Fruit fly (Drosophila melanogaster) whole organism, pupa: ENCODE measurements around the gene Sytalpha.

Source experiments
- CG10348 ChIP-seq: fragments of 200-800 bp; sonication (Bioruptor generic); IDR thresholded peaks from 2 replicates; pipeline ENCODE4 v1.3.6; 2022; ENCODE audit warnings: missing biosample characterization, missing genetic modification characterization
- CG12605 ChIP-seq: fragments of 200-800 bp; sonication (Bioruptor generic); IDR thresholded peaks from 2 replicates; pipeline ENCODE4 v1.3.6; 2022; ENCODE audit warnings: missing biosample characterization, missing genetic modification characterization
- CG13204 ChIP-seq: fragments of 200-800 bp; sonication (Bioruptor generic); optimal IDR thresholded peaks from 2 replicates; lab custom pipeline; 2018; ENCODE audit warnings: missing biosample characterization, mild to moderate bottlenecking, missing genetic modification characterization, moderate library complexity
- CG14655 ChIP-seq: fragments of 200-800 bp; sonication (Bioruptor generic); optimal IDR thresholded peaks from 3 replicates; lab custom pipeline; 2017; ENCODE audit warnings: mild to moderate bottlenecking, missing biosample characterization, missing genetic modification reagents, missing genetic modification characterization
- CG15710 ChIP-seq: fragments of 200-800 bp; sonication (Bioruptor generic); optimal IDR thresholded peaks from 2 replicates; lab custom pipeline; 2018; ENCODE audit warnings: missing biosample characterization, mild to moderate bottlenecking, missing genetic modification characterization, moderate library complexity
- CG17806 ChIP-seq: fragments of 200-800 bp; sonication (Bioruptor generic); optimal IDR thresholded peaks from 2 replicates; lab custom pipeline; 2018; ENCODE audit warnings: missing biosample characterization, mild to moderate bottlenecking, missing genetic modification characterization, moderate library complexity
- CG32121 ChIP-seq: fragments of 200-800 bp; sonication (Bioruptor generic); IDR thresholded peaks from 2 replicates; pipeline ENCODE4 v1.3.6; 2022; ENCODE audit warnings: missing biosample characterization, missing genetic modification characterization
- CG34367 ChIP-seq: fragments of 200-800 bp; sonication (Bioruptor generic); optimal IDR thresholded peaks from 2 replicates; lab custom pipeline; 2018; ENCODE audit warnings: missing biosample characterization, mild to moderate bottlenecking, missing genetic modification characterization
- CG4496 ChIP-seq: fragments of 200-800 bp; sonication (Bioruptor generic); IDR thresholded peaks from 3 replicates; pipeline ENCODE4 v1.3.6; 2022; ENCODE audit warnings: missing biosample characterization, missing genetic modification characterization
- CG8159 ChIP-seq: fragments of 200-800 bp; sonication (Bioruptor generic); optimal IDR thresholded peaks from 3 replicates; lab custom pipeline; 2018; ENCODE audit warnings: missing biosample characterization, mild to moderate bottlenecking, missing genetic modification characterization, moderate library complexity
- CG8301 ChIP-seq: fragments of 200-800 bp; sonication (Bioruptor generic); optimal IDR thresholded peaks from 2 replicates; lab custom pipeline; 2018; ENCODE audit warnings: missing biosample characterization, mild to moderate bottlenecking, missing genetic modification characterization
- CG9948 ChIP-seq: fragments of 200-800 bp; sonication (Bioruptor generic); optimal IDR thresholded peaks from 2 replicates; lab custom pipeline; 2018; ENCODE audit warnings: missing biosample characterization, mild to moderate bottlenecking, missing genetic modification characterization, moderate library complexity
- D1 ChIP-seq: fragments of 200-800 bp; sonication (Bioruptor generic); optimal IDR thresholded peaks from 2 replicates; lab custom pipeline; 2018; ENCODE audit warnings: missing biosample characterization, mild to moderate bottlenecking, missing genetic modification characterization, moderate library complexity
- EcR ChIP-seq: fragments of 200-800 bp; sonication (Bioruptor generic); optimal IDR thresholded peaks from 3 replicates; lab custom pipeline; 2019; ENCODE audit warnings: missing biosample characterization, missing genetic modification characterization, mild to moderate bottlenecking, moderate library complexity, missing genetic modification reagents
- Ets98B ChIP-seq: fragments of 200-800 bp; sonication (Bioruptor generic); IDR thresholded peaks from 2 replicates; pipeline ENCODE4 v1.3.6; 2022; ENCODE audit warnings: missing biosample characterization, missing genetic modification characterization
- Pif1A ChIP-seq: fragments of 200-800 bp; sonication (Bioruptor generic); optimal IDR thresholded peaks from 3 replicates; lab custom pipeline; 2016; ENCODE audit warnings: missing biosample characterization, missing genetic modification characterization
- Pif1B ChIP-seq: fragments of 200-800 bp; sonication (Bioruptor generic); optimal IDR thresholded peaks from 3 replicates; lab custom pipeline; 2016; ENCODE audit warnings: missing biosample characterization, missing genetic modification characterization
- Snoo ChIP-seq: fragments of 200-800 bp; sonication (Bioruptor generic); optimal IDR thresholded peaks from 3 replicates; lab custom pipeline; 2017; ENCODE audit warnings: missing biosample characterization, mild to moderate bottlenecking, missing genetic modification characterization, inconsistent platforms
- fd96Ca ChIP-seq: fragments of 200-800 bp; sonication (Bioruptor generic); IDR thresholded peaks from 3 replicates; pipeline ENCODE4 v1.3.6; 2022; ENCODE audit warnings: missing biosample characterization, missing genetic modification characterization
- gl ChIP-seq: fragments of 200-800 bp; sonication (Bioruptor generic); optimal IDR thresholded peaks from 2 replicates; lab custom pipeline; 2018; ENCODE audit warnings: missing biosample characterization, mild to moderate bottlenecking, missing genetic modification characterization
- rn ChIP-seq: fragments of 200-800 bp; sonication (Bioruptor generic); IDR thresholded peaks from 2 replicates; pipeline ENCODE4 v1.3.6; 2022; ENCODE audit warnings: missing biosample characterization, missing genetic modification characterization

The Sytalpha gene

dm6 chr2L:17586750-17587149, 5.3 kb upstream of the Sytalpha start:
- no peak for TF ChIP-seq CG4496 (GFP tag; lab: Robert Waterston, UW)
- no peak for TF ChIP-seq CG15710 (tag; lab: Kevin White, UChicago)
- TF ChIP-seq CG32121, result no peak
- no peak for TF ChIP-seq gl (tag; lab: Kevin White, UChicago)
- no peak for TF ChIP-seq rn
- no peak for TF ChIP-seq CG12605 (GFP tag; lab: Robert Waterston, UW)

dm6 chr2L:17588173-17589082, 3.6 kb upstream of the Sytalpha start:
- TF ChIP-seq Pif1A (GFP tag; lab: Kevin White, UChicago) (no peak), CG8159 (peak; percentile 64), CG10348 (GFP tag; lab: Robert Waterston, UW) (no peak), Snoo (tag; lab: Kevin White, UChicago) (no peak), CG4496 (GFP tag; lab: Robert Waterston, UW) (no peak), Pif1B (GFP tag; lab: Kevin White, UChicago) (no peak), CG15710 (tag; lab: Kevin White, UChicago) (peak; percentile 30), CG17806 (tag; lab: Kevin White, UChicago) (no peak), D1 (no peak)

dm6 chr2L:17589115-17589514, 2.9 kb upstream of the Sytalpha start, which contains the start of gene Oli:
TSS of gene Oli (plus strand) at chr2L:17589184.
- no peak for TF ChIP-seq CG32121
- no peak for TF ChIP-seq CG4496 (GFP tag; lab: Robert Waterston, UW)
- no peak for TF ChIP-seq rn
- no peak for TF ChIP-seq CG8301
- TF ChIP-seq CG15710 (tag; lab: Kevin White, UChicago), result no peak
- TF ChIP-seq CG13204 (GFP tag; lab: Kevin White, UChicago), result no peak
- no peak for TF ChIP-seq Pif1B (GFP tag; lab: Kevin White, UChicago)
- TF ChIP-seq CG8159, result no peak
- TF ChIP-seq CG14655 (GFP tag; lab: Kevin White, UChicago), result no peak
- TF ChIP-seq CG10348 (GFP tag; lab: Robert Waterston, UW), result no peak
- TF ChIP-seq CG17806 (tag; lab: Kevin White, UChicago), result no peak
- no peak for TF ChIP-seq EcR (GFP tag; lab: Kevin White, UChicago)
- TF ChIP-seq, all 21 proteins: peak for 0

- TF ChIP-seq CG17806 (tag; lab: Kevin White, UChicago) (no peak), CG34367 (tag; lab: Kevin White, UChicago) (no peak), Snoo (tag; lab: Kevin White, UChicago) (no peak), Pif1A (GFP tag; lab: Kevin White, UChicago) (no peak), CG4496 (GFP tag; lab: Robert Waterston, UW) (no peak), Ets98B (GFP tag; lab: Robert Waterston, UW) (no peak), CG10348 (GFP tag; lab: Robert Waterston, UW) (no peak), D1 (no peak), CG12605 (GFP tag; lab: Robert Waterston, UW) (no peak), rn (no peak), CG13204 (GFP tag; lab: Kevin White, UChicago) (no peak), fd96Ca (GFP tag; lab: Robert Waterston, UW) (no peak), EcR (GFP tag; lab: Kevin White, UChicago) (no peak), CG9948 (tag; lab: Kevin White, UChicago) (no peak), CG32121 (no peak), CG8159 (no peak), CG14655 (GFP tag; lab: Kevin White, UChicago) (no peak), CG8301 (no peak), Pif1B (GFP tag; lab: Kevin White, UChicago) (no peak), CG15710 (tag; lab: Kevin White, UChicago) (no peak)
- TF ChIP-seq, all 21 proteins: peak for 0
Observed at dm6 chr2L:17589853-17590252, 2.2 kb upstream of the Sytalpha start.

dm6 chr2L:17594087-17594486, 2.0 kb downstream of the Sytalpha start:
- TF ChIP-seq CG9948 (tag; lab: Kevin White, UChicago) (no peak), CG15710 (tag; lab: Kevin White, UChicago) (no peak), CG14655 (GFP tag; lab: Kevin White, UChicago) (no peak), CG8159 (no peak), CG4496 (GFP tag; lab: Robert Waterston, UW) (no peak), CG17806 (tag; lab: Kevin White, UChicago) (no peak)

- TF ChIP-seq D1 (peak; percentile 49), CG12605 (GFP tag; lab: Robert Waterston, UW) (no peak), fd96Ca (GFP tag; lab: Robert Waterston, UW) (no peak), CG13204 (GFP tag; lab: Kevin White, UChicago) (no peak), gl (tag; lab: Kevin White, UChicago) (no peak), CG15710 (tag; lab: Kevin White, UChicago) (no peak), Ets98B (GFP tag; lab: Robert Waterston, UW) (no peak)
- TF ChIP-seq, all 21 proteins: peak for 1
Observed at dm6 chr2L:17603152-17603551, 11.1 kb downstream of the Sytalpha start.
